Worm (Caenorhabditis elegans) whole organism, young adult: ENCODE data around the gene magu-4.

Experiments
- Y79H2A.3 ChIP-seq: fragments of 200-800 bp; sonication (Bioruptor generic); conservative IDR thresholded peaks from 2 replicates; pipeline ENCODE4 v1.3.6; 2022; ENCODE audit warnings: missing genetic modification reagents, missing genetic modification characterization, missing compliant biosample characterization
- aptf-3 ChIP-seq: fragments of 200-800 bp; sonication (Bioruptor generic); IDR thresholded peaks from 2 replicates; pipeline ENCODE4 v1.3.6; 2022; ENCODE audit warnings: missing genetic modification characterization, missing compliant biosample characterization
- attf-3 ChIP-seq: fragments of 200-800 bp; sonication (Bioruptor generic); conservative IDR thresholded peaks from 2 replicates; pipeline ENCODE4 v1.3.6; 2022; ENCODE audit warnings: missing genetic modification reagents, missing genetic modification characterization, missing compliant biosample characterization
- bed-2 ChIP-seq: fragments of 200-800 bp; sonication (Bioruptor generic); IDR thresholded peaks from 2 replicates; pipeline ENCODE4 v1.3.6; 2022; ENCODE audit warnings: missing genetic modification reagents, missing genetic modification characterization, missing compliant biosample characterization
- dox-1 ChIP-seq: fragments of 200-800 bp; sonication (Bioruptor generic); IDR thresholded peaks from 2 replicates; pipeline ENCODE4 v1.3.6; 2022; ENCODE audit warnings: missing genetic modification reagents, missing genetic modification characterization, missing compliant biosample characterization
- ets-4 ChIP-seq: fragments of 200-800 bp; sonication (Bioruptor generic); optimal IDR thresholded peaks from 2 replicates; lab custom pipeline; 2018; ENCODE audit warnings: mild to moderate bottlenecking, missing genetic modification characterization, missing compliant biosample characterization
- him-1 ChIP-seq: sonication (generic microtip); optimal IDR thresholded peaks from 2 replicates; lab custom pipeline; 2016; ENCODE audit warnings: missing genotype, missing genetic modification reagents, missing genetic modification characterization, missing compliant biosample characterization
- pha-4 ChIP-seq: fragments of 150-350 bp; sonication (generic microtip); optimal IDR thresholded peaks from 2 replicates; lab custom pipeline; 2014; ENCODE audit warnings: missing biosample characterization, missing genetic modification reagents, missing genetic modification characterization
- snpc-4 ChIP-seq, 5 experiments: fragments of 150-350 bp in 1 of 5; sonication (generic microtip) in 4 of 5; optimal IDR thresholded peaks; 2 replicates each; lab custom pipeline; 2014 to 2018; ENCODE audit warnings: missing genetic modification characterization in 5 of 5, missing biosample characterization in 3 of 5, antibody characterized with exemption in 2 of 5, mild to moderate bottlenecking in 2 of 5, missing compliant biosample characterization in 2 of 5, missing genotype in 2 of 5, moderate library complexity in 2 of 5, missing genetic modification reagents in 1 of 5
- unc-62 ChIP-seq: fragments of 150-350 bp; optimal IDR thresholded peaks from 2 replicates; lab custom pipeline; 2014; ENCODE audit warnings: missing biosample characterization, missing genetic modification reagents, missing genetic modification characterization

ce11 chrIV:10009536-10009935 lies at the start of gene magu-4:
- no peak for TF ChIP-seq him-1 (tag; lab: Kevin White, UChicago)
- no peak for TF ChIP-seq unc-62
- no peak for TF ChIP-seq dox-1 (GFP tag; lab: Robert Waterston, UW)
- TF ChIP-seq snpc-4 (GFP tag; optimal IDR thresholded peaks at IDR 0.05; lab: Kevin White, UChicago), result no peak
- TF ChIP-seq snpc-4 (tag; optimal IDR thresholded peaks at IDR 0.05; lab: Kevin White, UChicago), result no peak
- TF ChIP-seq attf-3 (GFP tag; lab: Robert Waterston, UW), result no peak
- no peak for TF ChIP-seq Y79H2A.3
- TF ChIP-seq ets-4, result no peak
- no peak for TF ChIP-seq aptf-3
- no peak for TF ChIP-seq bed-2 (GFP tag; lab: Robert Waterston, UW)
- TF ChIP-seq pha-4 (tag; lab: Kevin White, UChicago), result no peak
